Worm (Caenorhabditis elegans): ENCODE data around the gene cyk-4.

DNA sequence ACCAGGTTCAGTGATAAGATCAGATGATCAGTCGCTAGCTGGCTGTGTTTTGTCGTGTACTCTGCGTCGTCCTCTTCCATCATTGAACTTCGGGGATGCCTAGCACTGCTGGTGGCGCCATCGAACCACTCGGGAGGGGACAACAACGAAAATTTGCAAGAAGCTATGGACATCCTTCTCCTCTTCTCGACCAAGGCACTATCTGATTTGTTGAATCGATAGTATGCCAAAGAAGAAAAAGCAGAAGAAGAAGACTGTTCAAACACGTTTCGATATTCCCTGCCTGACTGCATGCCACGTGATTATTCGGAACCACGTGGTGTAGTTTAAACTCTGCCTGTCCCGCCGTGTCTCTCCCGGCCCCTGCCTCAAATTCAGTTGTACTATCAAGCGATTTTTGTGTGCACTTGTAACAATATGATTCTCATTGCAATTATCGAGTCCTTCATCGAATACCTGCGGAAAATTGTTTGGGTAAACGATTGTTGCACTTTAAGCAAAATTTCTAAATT lies 51.7 kb downstream of the cyk-4 start:
- TF ChIP-seq nhr-76 (tag; optimal IDR thresholded peaks at IDR 0.05) (no peak), ceh-43 (GFP tag; optimal IDR thresholded peaks at IDR 0.05) (no peak), nhr-12 (tag; optimal IDR thresholded peaks at IDR 0.05) (no peak), nhr-237 (tag; optimal IDR thresholded peaks at IDR 0.05) (no peak)
